Worm (Caenorhabditis elegans) whole organism, L4 larva: ENCODE results near the gene catp-2.

Source experiments
- F37D6.2 ChIP-seq: sonication (generic microtip); optimal IDR thresholded peaks from 2 replicates; lab custom pipeline; 2016; ENCODE audit warnings: mild to moderate bottlenecking, missing genetic modification characterization, missing compliant biosample characterization
- F44E2.7 ChIP-seq: fragments of 200-800 bp; sonication (Bioruptor generic); IDR thresholded peaks from 2 replicates; pipeline ENCODE4 v2.1.2; 2022; ENCODE audit warnings: missing genetic modification characterization, missing compliant biosample characterization
- R02D3.7 ChIP-seq: fragments of 150-350 bp; sonication (generic microtip); optimal IDR thresholded peaks from 3 replicates; lab custom pipeline; 2014; ENCODE audit warnings: missing biosample characterization, missing genetic modification characterization
- T20F7.1 ChIP-seq: fragments of 200-800 bp; sonication (Bioruptor generic); optimal IDR thresholded peaks from 2 replicates; lab custom pipeline; 2018; ENCODE audit warnings: mild to moderate bottlenecking, missing genetic modification characterization, missing compliant biosample characterization
- attf-4 ChIP-seq: sonication (generic microtip); optimal IDR thresholded peaks from 3 replicates; lab custom pipeline; 2017; ENCODE audit warnings: missing biosample characterization, missing genetic modification characterization
- ceh-20 ChIP-seq: fragments of 200-800 bp; sonication (Bioruptor generic); IDR thresholded peaks from 2 replicates; pipeline ENCODE4 v1.3.6; 2022; ENCODE audit warnings: missing genetic modification reagents, missing genetic modification characterization, missing compliant biosample characterization
- ces-1 ChIP-seq: fragments of 150-350 bp; sonication (generic microtip); optimal IDR thresholded peaks from 4 replicates; lab custom pipeline; 2014; ENCODE audit warnings: missing biosample characterization, missing genetic modification reagents, missing genetic modification characterization
- daf-12 ChIP-seq: fragments of 150-350 bp; optimal IDR thresholded peaks from 2 replicates; lab custom pipeline; 2014; ENCODE audit warnings: missing biosample characterization, missing genetic modification reagents, missing genetic modification characterization
- daf-16 ChIP-seq, 3 experiments: sonication (generic microtip); optimal IDR thresholded peaks; 2 replicates each; lab custom pipeline; 2016 to 2017; ENCODE audit warnings: missing genetic modification characterization in 3 of 3, missing genetic modification reagents in 3 of 3, mild to moderate bottlenecking in 2 of 3, missing compliant biosample characterization in 2 of 3, missing biosample characterization in 1 of 3, moderate library complexity in 1 of 3
- daf-19 ChIP-seq: fragments of 200-800 bp; sonication (Bioruptor generic); conservative IDR thresholded peaks from 2 replicates; pipeline ENCODE4 v1.3.6; 2022; ENCODE audit warnings: missing genetic modification characterization, missing compliant biosample characterization
- daf-8 ChIP-seq: fragments of 200-800 bp; sonication (Bioruptor generic); IDR thresholded peaks from 2 replicates; pipeline ENCODE4 v1.3.6; 2022; ENCODE audit warnings: missing genetic modification characterization, missing compliant biosample characterization
- dmd-6 ChIP-seq: fragments of 200-800 bp; sonication (Bioruptor generic); IDR thresholded peaks from 2 replicates; pipeline ENCODE4 v1.3.6; 2022; ENCODE audit warnings: missing genetic modification reagents, missing genetic modification characterization, missing compliant biosample characterization
- dmd-8 ChIP-seq: fragments of 200-800 bp; sonication (Bioruptor generic); IDR thresholded peaks from 2 replicates; pipeline ENCODE4 v1.3.6; 2022; ENCODE audit warnings: missing genetic modification characterization, missing compliant biosample characterization
- dmd-9 ChIP-seq: fragments of 200-800 bp; sonication (Bioruptor generic); IDR thresholded peaks from 2 replicates; pipeline ENCODE4 v1.3.6; 2022; ENCODE audit warnings: missing genetic modification reagents, missing genetic modification characterization, missing compliant biosample characterization
- dve-1 ChIP-seq: sonication (generic microtip); optimal IDR thresholded peaks from 2 replicates; lab custom pipeline; 2017; ENCODE audit warnings: antibody characterized with exemption, mild to moderate bottlenecking, missing genetic modification characterization, missing compliant biosample characterization; ENCODE audit not compliant: insufficient read depth
- egl-43 ChIP-seq: fragments of 200-800 bp; sonication (Bioruptor generic); IDR thresholded peaks from 2 replicates; pipeline ENCODE4 v1.3.6; 2022; ENCODE audit warnings: missing genetic modification reagents, missing genetic modification characterization, missing compliant biosample characterization
- fos-1 ChIP-seq: fragments of 150-350 bp; optimal IDR thresholded peaks from 2 replicates; lab custom pipeline; 2014; ENCODE audit warnings: missing biosample characterization, missing genetic modification characterization
- hlh-11 ChIP-seq: fragments of 200-800 bp; sonication (Bioruptor generic); optimal IDR thresholded peaks from 2 replicates; lab custom pipeline; 2018; ENCODE audit warnings: mild to moderate bottlenecking, missing genetic modification characterization, missing compliant biosample characterization
- hlh-30 ChIP-seq: sonication (generic microtip); optimal IDR thresholded peaks from 2 replicates; lab custom pipeline; 2017; ENCODE audit warnings: antibody characterized with exemption, mild to moderate bottlenecking, missing genetic modification characterization, missing compliant biosample characterization; ENCODE audit not compliant: insufficient read depth
- lin-29 ChIP-seq: fragments of 200-800 bp; sonication (Bioruptor generic); IDR thresholded peaks from 2 replicates; pipeline ENCODE4 v1.3.6; 2022; ENCODE audit warnings: missing genetic modification reagents, missing genetic modification characterization, missing compliant biosample characterization
- lin-38 ChIP-seq: fragments of 200-800 bp; sonication (Bioruptor generic); IDR thresholded peaks from 2 replicates; pipeline ENCODE4 v1.3.6; 2022; ENCODE audit warnings: missing genetic modification reagents, missing genetic modification characterization, missing compliant biosample characterization
- lin-39 ChIP-seq: fragments of 150-350 bp; optimal IDR thresholded peaks from 2 replicates; lab custom pipeline; 2014; ENCODE audit warnings: missing biosample characterization, missing genetic modification reagents, missing genetic modification characterization
- madf-5 ChIP-seq, 2 experiments: fragments of 200-800 bp; sonication (Bioruptor generic); IDR thresholded peaks; 2 replicates each; pipeline ENCODE4 v1.3.6; 2022; ENCODE audit warnings: missing compliant biosample characterization in 2 of 2, missing genetic modification characterization in 2 of 2
- mep-1 ChIP-seq: fragments of 150-350 bp; sonication (generic microtip); optimal IDR thresholded peaks from 3 replicates; lab custom pipeline; 2014; ENCODE audit warnings: missing biosample characterization, missing genetic modification characterization
- mxl-2 ChIP-seq: fragments of 200-800 bp; sonication (Bioruptor generic); conservative IDR thresholded peaks from 2 replicates; pipeline ENCODE4 v1.3.6; 2022; ENCODE audit warnings: missing genetic modification reagents, missing genetic modification characterization, missing compliant biosample characterization
- nhr-102 ChIP-seq: sonication (generic microtip); optimal IDR thresholded peaks from 2 replicates; lab custom pipeline; 2016; ENCODE audit warnings: mild to moderate bottlenecking, missing genetic modification characterization, moderate library complexity, missing compliant biosample characterization
- nhr-28 ChIP-seq: fragments of 150-350 bp; optimal IDR thresholded peaks from 2 replicates; lab custom pipeline; 2014; ENCODE audit warnings: missing biosample characterization, missing genetic modification characterization
- nhr-42 ChIP-seq: fragments of 200-800 bp; sonication (Bioruptor generic); IDR thresholded peaks from 2 replicates; pipeline ENCODE4 v1.3.6; 2022; ENCODE audit warnings: missing genetic modification characterization, missing compliant biosample characterization
- nhr-48 ChIP-seq: sonication (generic microtip); optimal IDR thresholded peaks from 2 replicates; lab custom pipeline; 2016; ENCODE audit warnings: mild to moderate bottlenecking, missing genetic modification characterization, missing compliant biosample characterization
- nhr-6 ChIP-seq: fragments of 150-350 bp; optimal IDR thresholded peaks from 2 replicates; lab custom pipeline; 2014; ENCODE audit warnings: missing biosample characterization, missing genetic modification characterization
- nhr-77 ChIP-seq: fragments of 150-350 bp; optimal IDR thresholded peaks from 2 replicates; lab custom pipeline; 2014; ENCODE audit warnings: missing biosample characterization, missing genetic modification characterization
- pqm-1 ChIP-seq: sonication (generic microtip); optimal IDR thresholded peaks from 2 replicates; lab custom pipeline; 2017; ENCODE audit warnings: missing biosample characterization, missing genetic modification characterization
- saeg-2 ChIP-seq: fragments of 200-800 bp; sonication (Bioruptor generic); IDR thresholded peaks from 2 replicates; pipeline ENCODE4 v1.3.6; 2022; ENCODE audit warnings: missing genetic modification reagents, missing genetic modification characterization, missing compliant biosample characterization
- snpc-1.2 ChIP-seq: fragments of 200-800 bp; sonication (Bioruptor generic); IDR thresholded peaks from 2 replicates; pipeline ENCODE4 v1.3.6; 2022; ENCODE audit warnings: missing genetic modification reagents, missing genetic modification characterization, missing compliant biosample characterization
- spr-1 ChIP-seq: sonication (generic microtip); optimal IDR thresholded peaks from 2 replicates; lab custom pipeline; 2016; ENCODE audit warnings: mild to moderate bottlenecking, missing genetic modification characterization, missing compliant biosample characterization
- unc-62 ChIP-seq, 3 experiments: fragments of 150-350 bp in 1 of 3; sonication (generic microtip); optimal IDR thresholded peaks in 2 of 3; peaks in 1 of 3; 1 replicate in 1 of 3; 2 replicates in 2 of 3; lab custom pipeline; 2014 to 2017; ENCODE audit warnings: missing biosample characterization in 3 of 3, missing genetic modification characterization in 3 of 3, missing genetic modification reagents in 3 of 3, missing genotype in 1 of 3
- zip-11 ChIP-seq: fragments of 200-800 bp; sonication (Bioruptor generic); IDR thresholded peaks from 2 replicates; pipeline ENCODE4 v1.3.6; 2022; ENCODE audit warnings: missing genetic modification characterization, missing compliant biosample characterization
- zip-2 ChIP-seq: fragments of 150-350 bp; optimal IDR thresholded peaks from 2 replicates; lab custom pipeline; 2014; ENCODE audit warnings: missing biosample characterization, missing genetic modification characterization
- ztf-7 ChIP-seq: fragments of 150-350 bp; optimal IDR thresholded peaks from 2 replicates; lab custom pipeline; 2014; ENCODE audit warnings: missing biosample characterization, missing genetic modification characterization

catp-2 gene

ce11 chrV:4934406-4934805 lies at the start of gene catp-2:
TSS of gene catp-2 (plus strand) at chrV:4934706.
- no peak for TF ChIP-seq nhr-28 (tag; lab: Kevin White, UChicago)
- no peak for TF ChIP-seq F37D6.2 (tag; lab: Kevin White, UChicago)
- TF ChIP-seq daf-19 = no peak
- TF ChIP-seq R02D3.7 = no peak
- no peak for TF ChIP-seq zip-2 (tag; lab: Kevin White, UChicago)
- TF ChIP-seq daf-12 (tag; lab: Kevin White, UChicago) = no peak
- TF ChIP-seq daf-8 (GFP tag; lab: Robert Waterston, UW) = no peak
- TF ChIP-seq ceh-20 = no peak
- TF ChIP-seq madf-5 (GFP tag; IDR thresholded peaks at IDR 0.05; lab: Robert Waterston, UW) = no peak
- TF ChIP-seq nhr-48 (tag; lab: Kevin White, UChicago) = no peak
- TF ChIP-seq lin-38 (GFP tag; lab: Robert Waterston, UW) = no peak
- no peak for TF ChIP-seq mxl-2
- no peak for TF ChIP-seq T20F7.1
- TF ChIP-seq dmd-9 (GFP tag; lab: Robert Waterston, UW) = no peak
- TF ChIP-seq unc-62 (GFP tag; optimal IDR thresholded peaks at IDR 0.05 in 1 of 2; lab: Kevin White, UChicago) = no peak
- TF ChIP-seq unc-62 (tag; optimal IDR thresholded peaks at IDR 0.05; lab: Kevin White, UChicago) = no peak
- TF ChIP-seq dmd-8 (GFP tag; lab: Robert Waterston, UW) = no peak
- TF ChIP-seq saeg-2 = no peak
- TF ChIP-seq lin-39 (tag; lab: Kevin White, UChicago) = no peak
- no peak for TF ChIP-seq hlh-11 (tag; lab: Kevin White, UChicago)
- no peak for TF ChIP-seq lin-29

- TF ChIP-seq nhr-6 (no peak), egl-43 (GFP tag; lab: Robert Waterston, UW) (no peak), madf-5 (GFP tag; IDR thresholded peaks at IDR 0.05; lab: Robert Waterston, UW) (no peak), fos-1 (no peak), nhr-48 (tag; lab: Kevin White, UChicago) (no peak), nhr-42 (GFP tag; lab: Robert Waterston, UW) (no peak)
- TF ChIP-seq, all 104 proteins: peak for 0
Observed at ce11 chrV:4885372-4885771, 49.1 kb upstream of the catp-2 start, which contains the start of gene T19H12.3. TSS of gene T19H12.3 (plus strand) at chrV:4885672.

ce11 chrV:4889477-4889876 lies 45.0 kb upstream of the catp-2 start, which contains the start of gene ugt-12:
TSS of gene ugt-12 (minus strand) at chrV:4889629.
- peak; percentile 35 for TF ChIP-seq dve-1 (tag; lab: Kevin White, UChicago)
- TF ChIP-seq F44E2.7 (GFP tag; lab: Robert Waterston, UW) = no peak
- TF ChIP-seq spr-1 (tag; lab: Kevin White, UChicago) = no peak
- peak; percentile 71 for TF ChIP-seq pqm-1 (tag; lab: Kevin White, UChicago)
- peak; percentile 37 for TF ChIP-seq hlh-11 (tag; lab: Kevin White, UChicago)
- no peak for TF ChIP-seq attf-4 (tag; lab: Kevin White, UChicago)
- peak; percentile 18 for TF ChIP-seq mep-1 (tag; lab: Kevin White, UChicago)
- no peak for TF ChIP-seq zip-11 (GFP tag; lab: Robert Waterston, UW)
- TF ChIP-seq dmd-6 (GFP tag; lab: Robert Waterston, UW) = peak; percentile 60
- peak; percentile 18 for TF ChIP-seq hlh-30 (tag; lab: Kevin White, UChicago)
- TF ChIP-seq nhr-102 = peak; percentile 28
- peak; percentile 58 for TF ChIP-seq nhr-77
- peak; percentile 57 for TF ChIP-seq ztf-7 (tag; lab: Kevin White, UChicago)
- TF ChIP-seq nhr-28 (tag; lab: Kevin White, UChicago) = peak; percentile 93
- TF ChIP-seq lin-38 (GFP tag; lab: Robert Waterston, UW) = no peak
- no peak for TF ChIP-seq snpc-1.2 (GFP tag; lab: Robert Waterston, UW)
- no peak for TF ChIP-seq ces-1 (GFP tag; lab: Kevin White, UChicago)
- TF ChIP-seq daf-16 (GFP tag; optimal IDR thresholded peaks at IDR 0.05; lab: Kevin White, UChicago) = no peak
- peak; percentile 54 for TF ChIP-seq daf-16 (tag; optimal IDR thresholded peaks at IDR 0.05; lab: Kevin White, UChicago)
- no peak for TF ChIP-seq lin-39 (tag; lab: Kevin White, UChicago)
